Fruit fly (Drosophila melanogaster) whole organism, prepupa: ENCODE results near the gene CG34026.

Experiments used
- CG10631 ChIP-seq: fragments of 200-800 bp; sonication (Bioruptor generic); optimal IDR thresholded peaks from 2 replicates; lab custom pipeline; 2016; ENCODE audit warnings: missing biosample characterization, missing genetic modification characterization
- CG16779 ChIP-seq: fragments of 200-800 bp; sonication (Bioruptor generic); optimal IDR thresholded peaks from 3 replicates; lab custom pipeline; 2017; ENCODE audit warnings: missing biosample characterization, mild to moderate bottlenecking, missing genetic modification characterization
- CG3032 ChIP-seq: fragments of 200-800 bp; optimal IDR thresholded peaks from 2 replicates; lab custom pipeline; 2019; ENCODE audit warnings: missing biosample characterization, mild to moderate bottlenecking, missing genetic modification characterization, moderate library complexity
- CG32006 ChIP-seq: fragments of 200-800 bp; sonication (Bioruptor generic); optimal IDR thresholded peaks from 3 replicates; lab custom pipeline; 2017; ENCODE audit warnings: missing biosample characterization, mild to moderate bottlenecking, missing genetic modification characterization
- CG6276 ChIP-seq: fragments of 200-800 bp; sonication (Bioruptor generic); optimal IDR thresholded peaks from 2 replicates; lab custom pipeline; 2017; ENCODE audit warnings: missing biosample characterization, mild to moderate bottlenecking, missing genetic modification characterization
- Lpt ChIP-seq: fragments of 200-800 bp; sonication (Bioruptor generic); optimal IDR thresholded peaks from 3 replicates; lab custom pipeline; 2016; ENCODE audit warnings: missing biosample characterization, missing genetic modification characterization
- OdsH ChIP-seq: fragments of 200-800 bp; sonication (Bioruptor generic); optimal IDR thresholded peaks from 3 replicates; lab custom pipeline; 2016; ENCODE audit warnings: missing biosample characterization, missing genetic modification characterization
- Sox14 ChIP-seq: fragments of 200-800 bp; sonication (Bioruptor generic); optimal IDR thresholded peaks from 3 replicates; lab custom pipeline; 2016; ENCODE audit warnings: missing biosample characterization, missing genetic modification characterization
- dac ChIP-seq: fragments of 200-800 bp; sonication (Bioruptor generic); optimal IDR thresholded peaks from 2 replicates; lab custom pipeline; 2017; ENCODE audit warnings: missing biosample characterization, mild to moderate bottlenecking, missing genetic modification characterization
- dsx ChIP-seq: fragments of 200-800 bp; optimal IDR thresholded peaks from 3 replicates; lab custom pipeline; 2019; ENCODE audit warnings: missing biosample characterization, mild to moderate bottlenecking, missing genetic modification characterization, moderate library complexity; ENCODE audit not compliant: poor library complexity, severe bottlenecking
- salr ChIP-seq, 2 experiments: fragments of 200-800 bp; sonication (Bioruptor generic); optimal IDR thresholded peaks; 3 replicates each; lab custom pipeline; 2016 to 2018; ENCODE audit warnings: missing biosample characterization in 2 of 2, missing genetic modification characterization in 2 of 2, mild to moderate bottlenecking in 1 of 2

dm6 chrX:9486802-9487201 lies 46.8 kb upstream of the CG34026 start:
- TF ChIP-seq CG6276 (peak; percentile 74), CG3032 (tag; lab: Kevin White, UChicago) (peak; percentile 5), CG16779 (tag; lab: Kevin White, UChicago) (no peak), OdsH (GFP tag; lab: Kevin White, UChicago) (peak; percentile 68), CG10631 (GFP tag; lab: Kevin White, UChicago) (peak; percentile 60), Sox14 (GFP tag; lab: Kevin White, UChicago) (peak; percentile 62), CG32006 (GFP tag; lab: Kevin White, UChicago) (peak; percentile 82), dac (GFP tag; lab: Kevin White, UChicago) (peak; percentile 49), dsx (GFP tag; lab: Kevin White, UChicago) (no peak), salr (GFP tag; optimal IDR thresholded peaks at IDR 0.05; lab: Kevin White, UChicago) (peak; percentile 36 to 49), Lpt (GFP tag; lab: Kevin White, UChicago) (peak; percentile 59)
